Worm (Caenorhabditis elegans) whole organism, late embryonic: ENCODE measurements around the gene ins-15.

Source experiments
- C08G9.2 ChIP-seq: sonication (generic microtip); optimal IDR thresholded peaks from 2 replicates; lab custom pipeline; 2016; ENCODE audit warnings: mild to moderate bottlenecking, missing genetic modification characterization, moderate library complexity, missing compliant biosample characterization
- ceh-30 ChIP-seq: fragments of 150-350 bp; optimal IDR thresholded peaks from 2 replicates; lab custom pipeline; 2014; ENCODE audit warnings: missing biosample characterization, missing genetic modification characterization
- fkh-10 ChIP-seq: fragments of 150-350 bp; optimal IDR thresholded peaks from 2 replicates; lab custom pipeline; 2014; ENCODE audit warnings: missing biosample characterization, missing genetic modification reagents, missing genetic modification characterization
- hlh-8 ChIP-seq: sonication (generic microtip); optimal IDR thresholded peaks from 2 replicates; lab custom pipeline; 2016; ENCODE audit warnings: missing genotype, missing genetic modification characterization, missing compliant biosample characterization
- nfya-1 ChIP-seq: sonication (generic microtip); optimal IDR thresholded peaks from 2 replicates; lab custom pipeline; 2017; ENCODE audit warnings: missing genetic modification characterization, mild to moderate bottlenecking, missing compliant biosample characterization, antibody characterized with exemption, moderate library complexity
- pha-2 ChIP-seq: sonication (generic microtip); optimal IDR thresholded peaks from 2 replicates; lab custom pipeline; 2017; ENCODE audit warnings: mild to moderate bottlenecking, missing genetic modification characterization, missing compliant biosample characterization

ce11 chrII:6779104-6779503, 34.6 kb upstream of the ins-15 start, which contains the start of gene T13C2.7:
- TF ChIP-seq C08G9.2 (tag; lab: Kevin White, UChicago) (no peak), fkh-10 (GFP tag; lab: Kevin White, UChicago) (no peak), ceh-30 (tag; lab: Kevin White, UChicago) (no peak), nfya-1 (tag; lab: Kevin White, UChicago) (no peak), hlh-8 (no peak), pha-2 (no peak)
